Worm (Caenorhabditis elegans): ENCODE measurements around the gene C34D4.2.

DNA sequence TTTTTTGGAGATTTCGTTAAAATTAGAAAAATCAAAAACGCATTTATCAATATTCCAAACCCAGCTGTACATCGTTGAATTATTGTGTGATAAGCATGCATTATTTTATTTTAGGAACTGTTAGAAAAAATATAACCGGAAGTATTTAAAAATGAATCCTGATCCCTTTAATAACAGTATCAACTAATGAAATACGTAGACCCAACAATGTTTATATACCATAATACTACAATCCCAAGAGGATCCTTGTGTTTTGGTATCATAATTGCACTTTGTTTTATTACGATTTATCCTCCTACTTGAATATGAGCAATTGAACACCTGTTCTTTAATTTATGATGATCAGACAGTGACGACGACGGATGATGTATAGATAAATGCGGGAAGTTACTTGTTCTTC, 32.3 kb downstream of the C34D4.2 start, which contains the start of gene str-249:
- TF ChIP-seq dao-5 (tag; optimal IDR thresholded peaks at IDR 0.05) (no peak), him-1 (tag; optimal IDR thresholded peaks at IDR 0.05) (no peak)

Measured in whole organism, L4/young adult.